Fruit fly (Drosophila melanogaster): ENCODE results near the gene GstD6.

The GstD6 gene

dm6 chr3R:12356044-12356443, 20.9 kb upstream of the GstD6 start, which contains the start of gene MBD-R2 (continued):
- no peak for TF ChIP-seq CG31365 (tag; optimal IDR thresholded peaks at IDR 0.05)
- no peak for TF ChIP-seq da (GFP tag; optimal IDR thresholded peaks at IDR 0.05)
- TF ChIP-seq ro (GFP tag; IDR thresholded peaks at IDR 0.05), result no peak
- TF ChIP-seq GATAe (GFP tag; conservative IDR thresholded peaks at IDR 0.05), result no peak
- no peak for TF ChIP-seq CG4730 (GFP tag; IDR thresholded peaks at IDR 0.05)
- no peak for TF ChIP-seq sqz (GFP tag; optimal IDR thresholded peaks at IDR 0.05)
- TF ChIP-seq Med (GFP tag), result peak; percentile 35
- peak; percentile 80; the same call in 2 of the 3 replicates for TF ChIP-seq Opbp (GFP tag; IDR thresholded peaks at IDR 0.05; ENCODE audit: partially characterized antibody)
- TF ChIP-seq fd64A (GFP tag; optimal IDR thresholded peaks at IDR 0.05), result no peak
- no peak for TF ChIP-seq Ada2b (GFP tag; IDR thresholded peaks at IDR 0.05)
- TF ChIP-seq BEAF-32 (GFP tag; optimal IDR thresholded peaks at IDR 0.05), result peak; percentile 82
- peak; percentile 75 for TF ChIP-seq amos (GFP tag; IDR thresholded peaks at IDR 0.05; ENCODE audit: partially characterized antibody)
- no peak for TF ChIP-seq CG5245 (GFP tag; optimal IDR thresholded peaks at IDR 0.05)
- TF ChIP-seq CG15011 (GFP tag; optimal IDR thresholded peaks at IDR 0.05), result no peak
- TF ChIP-seq HmgZ (tag; optimal IDR thresholded peaks at IDR 0.05), result peak; percentile 47
- no peak for TF ChIP-seq CG12299 (tag; optimal IDR thresholded peaks at IDR 0.05)
- no peak for TF ChIP-seq otp (GFP tag; IDR thresholded peaks at IDR 0.05)
- no peak for TF ChIP-seq salm (tag; optimal IDR thresholded peaks at IDR 0.05)
- no peak for TF ChIP-seq so (GFP tag; IDR thresholded peaks at IDR 0.05)
- no peak for TF ChIP-seq twi (tag; optimal IDR thresholded peaks at IDR 0.05)
- TF ChIP-seq Tbp (GFP tag; optimal IDR thresholded peaks at IDR 0.05), result no peak
- TF ChIP-seq CG2875 (GFP tag; optimal IDR thresholded peaks at IDR 0.05), result no peak
- TF ChIP-seq Spps (tag; optimal IDR thresholded peaks at IDR 0.05), result no peak
- no peak for TF ChIP-seq cas (GFP tag; IDR thresholded peaks at IDR 0.05)
- TF ChIP-seq CoRest (tag; optimal IDR thresholded peaks at IDR 0.05), result peak; percentile 19
- TF ChIP-seq tna (GFP tag; IDR thresholded peaks at IDR 0.05; ENCODE audit: partially characterized antibody), result peak; percentile 28; the same call in 1 of the 2 replicates
- no peak for TF ChIP-seq en (GFP tag; optimal IDR thresholded peaks at IDR 0.05)
- TF ChIP-seq ERR (GFP tag; optimal IDR thresholded peaks at IDR 0.05), result no peak
- TF ChIP-seq gfzf (GFP tag; optimal IDR thresholded peaks at IDR 0.05), result peak; percentile 74
- no peak for TF ChIP-seq Mes4 (GFP tag; optimal IDR thresholded peaks at IDR 0.05)
- peak; percentile 66; the same call in 2 of the 3 replicates for TF ChIP-seq CG34224 (GFP tag; IDR thresholded peaks at IDR 0.05; ENCODE audit: partially characterized antibody)
- TF ChIP-seq Dp (GFP tag; optimal IDR thresholded peaks at IDR 0.05), result peak; percentile 67
- TF ChIP-seq D19B (GFP tag; optimal IDR thresholded peaks at IDR 0.05), result no peak
- no peak for TF ChIP-seq CG16815 (GFP tag; optimal IDR thresholded peaks at IDR 0.05)
- TF ChIP-seq run (tag; optimal IDR thresholded peaks at IDR 0.05), result no peak
- TF ChIP-seq lbe (GFP tag; optimal IDR thresholded peaks at IDR 0.05), result peak; percentile 9
- TF ChIP-seq CG14860 (GFP tag; IDR thresholded peaks at IDR 0.05; ENCODE audit: partially characterized antibody), result 0 out of 3 replicates have a peak, but pooled peaks have one; percentile 37
- no peak for TF ChIP-seq h (optimal IDR thresholded peaks at IDR 0.05)
- TF ChIP-seq klu (GFP tag; IDR thresholded peaks at IDR 0.05), result no peak
- no peak for TF ChIP-seq cato (GFP tag; optimal IDR thresholded peaks at IDR 0.05; ENCODE audit: borderline replicate concordance)
- TF ChIP-seq CG8924 (tag; optimal IDR thresholded peaks at IDR 0.05), result no peak
- TF ChIP-seq Rfx (GFP tag; IDR thresholded peaks at IDR 0.05), result no peak
- TF ChIP-seq CG30020 (tag; optimal IDR thresholded peaks at IDR 0.05), result no peak
- no peak for TF ChIP-seq disco-r (GFP tag; optimal IDR thresholded peaks at IDR 0.05)
- TF ChIP-seq Hr51 (GFP tag; optimal IDR thresholded peaks at IDR 0.05), result peak in 1 of 2 experiments; percentile 3
- TF ChIP-seq CG15514 (GFP tag; optimal IDR thresholded peaks at IDR 0.05), result peak; percentile 47
- no peak for TF ChIP-seq CG17568 (GFP tag; optimal IDR thresholded peaks at IDR 0.05)
- TF ChIP-seq CG31441 (GFP tag; IDR thresholded peaks at IDR 0.05), result peak; percentile 25; the same call in 1 of the 2 replicates
- no peak for TF ChIP-seq fru (optimal IDR thresholded peaks at IDR 0.05)
- TF ChIP-seq Fer2 (tag; optimal IDR thresholded peaks at IDR 0.05), result no peak
- no peak for TF ChIP-seq exex (tag; optimal IDR thresholded peaks at IDR 0.05)
